Worm (Caenorhabditis elegans) whole organism, L1 larva: ENCODE data around the gene sumv-1.
A peak's percentile ranks its signal among the peaks of the same experiment; 100 is the strongest.

ENCODE experiments used
- C04F5.9 ChIP-seq: sonication (generic microtip); optimal IDR thresholded peaks from 2 replicates; lab custom pipeline; 2016; ENCODE audit warnings: missing genetic modification characterization, missing compliant biosample characterization
- C16A3.4 ChIP-seq: fragments of 150-350 bp; optimal IDR thresholded peaks from 2 replicates; lab custom pipeline; 2014; ENCODE audit warnings: missing biosample characterization, missing genetic modification characterization
- F16B12.6 ChIP-seq: fragments of 150-350 bp; optimal IDR thresholded peaks from 2 replicates; lab custom pipeline; 2014; ENCODE audit warnings: missing biosample characterization, missing genetic modification characterization
- Y116A8C.19 ChIP-seq: sonication (generic microtip); optimal IDR thresholded peaks from 2 replicates; lab custom pipeline; 2016; ENCODE audit warnings: missing compliant biosample characterization, missing genetic modification characterization, borderline replicate concordance
- aha-1 ChIP-seq: fragments of 150-350 bp; optimal IDR thresholded peaks from 2 replicates; lab custom pipeline; 2014; ENCODE audit warnings: missing biosample characterization, missing genetic modification characterization
- blmp-1 ChIP-seq: fragments of 150-350 bp; optimal IDR thresholded peaks from 2 replicates; lab custom pipeline; 2014; ENCODE audit warnings: missing biosample characterization, missing genetic modification characterization
- ceh-63 ChIP-seq: fragments of 200-800 bp; sonication (Bioruptor generic); optimal IDR thresholded peaks from 2 replicates; lab custom pipeline; 2018; ENCODE audit warnings: mild to moderate bottlenecking, missing genetic modification characterization, missing compliant biosample characterization
- ceh-8 ChIP-seq: fragments of 200-800 bp; sonication (Bioruptor generic); optimal IDR thresholded peaks from 2 replicates; lab custom pipeline; 2018; ENCODE audit warnings: mild to moderate bottlenecking, missing genetic modification characterization, moderate library complexity, missing compliant biosample characterization
- ceh-82 ChIP-seq, 3 experiments: fragments of 150-350 bp in 1 of 3; sonication (generic microtip) in 2 of 3; optimal IDR thresholded peaks; 2 replicates each; lab custom pipeline; 2014 to 2017; ENCODE audit warnings: missing biosample characterization in 3 of 3, missing genetic modification characterization in 3 of 3
- ceh-90 ChIP-seq: sonication (generic microtip); optimal IDR thresholded peaks from 2 replicates; lab custom pipeline; 2016; ENCODE audit warnings: missing genetic modification characterization, missing compliant biosample characterization
- ces-1 ChIP-seq: fragments of 150-350 bp; optimal IDR thresholded peaks from 2 replicates; lab custom pipeline; 2014; ENCODE audit warnings: missing biosample characterization, missing genetic modification reagents, missing genetic modification characterization
- dpl-1 ChIP-seq, 3 experiments: fragments of 150-350 bp in 2 of 3; sonication (generic microtip) in 1 of 3; optimal IDR thresholded peaks; 2 replicates each; lab custom pipeline; 2014 to 2017; ENCODE audit warnings: missing biosample characterization in 3 of 3, missing genetic modification characterization in 3 of 3, missing genetic modification reagents in 3 of 3
- efl-1 ChIP-seq, 4 experiments: fragments of 150-350 bp; optimal IDR thresholded peaks in 3 of 4; peaks in 1 of 4; 1 replicate in 1 of 4; 2 replicates in 3 of 4; lab custom pipeline; 2014; ENCODE audit warnings: missing biosample characterization in 2 of 4, missing genetic modification characterization in 2 of 4, missing genetic modification reagents in 2 of 4
- elt-3 ChIP-seq, 6 experiments: fragments of 150-350 bp in 1 of 6; sonication (generic microtip); optimal IDR thresholded peaks; 2 replicates each; lab custom pipeline; 2017 to 2018; ENCODE audit warnings: missing biosample characterization in 6 of 6, missing genetic modification characterization in 6 of 6, inconsistent platforms in 1 of 6
- fkh-4 ChIP-seq: sonication (generic microtip); optimal IDR thresholded peaks from 2 replicates; lab custom pipeline; 2016; ENCODE audit warnings: missing compliant biosample characterization, missing genetic modification characterization, borderline replicate concordance
- fkh-8 ChIP-seq: sonication (generic microtip); optimal IDR thresholded peaks from 2 replicates; lab custom pipeline; 2016; ENCODE audit warnings: mild to moderate bottlenecking, missing genetic modification characterization, missing compliant biosample characterization
- fos-1 ChIP-seq: fragments of 150-350 bp; optimal IDR thresholded peaks from 2 replicates; lab custom pipeline; 2014; ENCODE audit warnings: missing biosample characterization, missing genetic modification characterization
- grh-1 ChIP-seq: fragments of 200-800 bp; sonication (Bioruptor generic); IDR thresholded peaks from 2 replicates; pipeline ENCODE4 v1.3.6; 2022; ENCODE audit warnings: missing genetic modification reagents, missing genetic modification characterization, missing compliant biosample characterization
- isw-1 ChIP-seq: fragments of 200-800 bp; sonication (Bioruptor generic); IDR thresholded peaks from 2 replicates; pipeline ENCODE4 v1.3.6; 2022; ENCODE audit warnings: missing genetic modification characterization, missing compliant biosample characterization
- lin-14 ChIP-seq: fragments of 200-800 bp; sonication (Bioruptor generic); optimal IDR thresholded peaks from 2 replicates; lab custom pipeline; 2018; ENCODE audit warnings: mild to moderate bottlenecking, missing genetic modification characterization, moderate library complexity, missing compliant biosample characterization
- lsy-2 ChIP-seq, 2 experiments: fragments of 150-350 bp; optimal IDR thresholded peaks; 2 replicates each; lab custom pipeline; 2014; ENCODE audit warnings: missing biosample characterization in 2 of 2, missing genetic modification characterization in 2 of 2
- mab-9 ChIP-seq: fragments of 200-800 bp; sonication (Bioruptor generic); IDR thresholded peaks from 2 replicates; pipeline ENCODE4 v1.3.6; 2022; ENCODE audit warnings: missing genetic modification reagents, missing genetic modification characterization, missing compliant biosample characterization
- mdl-1 ChIP-seq, 2 experiments: fragments of 150-350 bp; optimal IDR thresholded peaks; 2 replicates each; lab custom pipeline; 2014 to 2017; ENCODE audit warnings: missing biosample characterization in 2 of 2, missing genetic modification characterization in 2 of 2, inconsistent platforms in 1 of 2
- mef-2 ChIP-seq: fragments of 150-350 bp; optimal IDR thresholded peaks from 2 replicates; lab custom pipeline; 2014; ENCODE audit warnings: missing biosample characterization, missing genetic modification characterization
- mep-1 ChIP-seq: fragments of 150-350 bp; optimal IDR thresholded peaks from 2 replicates; lab custom pipeline; 2014; ENCODE audit warnings: missing biosample characterization, missing genetic modification characterization
- nhr-12 ChIP-seq: sonication (generic microtip); optimal IDR thresholded peaks from 2 replicates; lab custom pipeline; 2017; ENCODE audit warnings: missing biosample characterization, missing genetic modification characterization
- nhr-237 ChIP-seq: fragments of 150-350 bp; optimal IDR thresholded peaks from 2 replicates; lab custom pipeline; 2014; ENCODE audit warnings: missing biosample characterization, missing genetic modification characterization
- nhr-28 ChIP-seq: fragments of 150-350 bp; optimal IDR thresholded peaks from 2 replicates; lab custom pipeline; 2014; ENCODE audit warnings: missing biosample characterization, missing genetic modification characterization
- nhr-71 ChIP-seq: sonication (generic microtip); optimal IDR thresholded peaks from 2 replicates; lab custom pipeline; 2016; ENCODE audit warnings: mild to moderate bottlenecking, missing genetic modification characterization, moderate library complexity, missing compliant biosample characterization
- nhr-76 ChIP-seq: sonication (generic microtip); optimal IDR thresholded peaks from 2 replicates; lab custom pipeline; 2017; ENCODE audit warnings: missing biosample characterization, missing genetic modification characterization
- nhr-77 ChIP-seq: fragments of 150-350 bp; optimal IDR thresholded peaks from 2 replicates; lab custom pipeline; 2014; ENCODE audit warnings: missing biosample characterization, missing genetic modification characterization
- skn-1 ChIP-seq: fragments of 150-350 bp; optimal IDR thresholded peaks from 2 replicates; lab custom pipeline; 2014; ENCODE audit warnings: missing biosample characterization, missing genetic modification characterization
- snpc-4 ChIP-seq: fragments of 150-350 bp; optimal IDR thresholded peaks from 2 replicates; lab custom pipeline; 2014; ENCODE audit warnings: missing biosample characterization, missing genetic modification characterization
- snu-23 ChIP-seq: sonication (generic microtip); optimal IDR thresholded peaks from 2 replicates; lab custom pipeline; 2016; ENCODE audit warnings: missing genetic modification characterization, missing compliant biosample characterization
- sptf-1 ChIP-seq: fragments of 150-350 bp; optimal IDR thresholded peaks from 2 replicates; lab custom pipeline; 2014; ENCODE audit warnings: missing biosample characterization, missing genetic modification characterization
- sup-37 ChIP-seq: fragments of 200-800 bp; sonication (Bioruptor generic); optimal IDR thresholded peaks from 2 replicates; lab custom pipeline; 2018; ENCODE audit warnings: mild to moderate bottlenecking, missing genetic modification characterization, missing compliant biosample characterization
- tbx-2 ChIP-seq: sonication (generic microtip); optimal IDR thresholded peaks from 2 replicates; lab custom pipeline; 2016; ENCODE audit warnings: missing genetic modification characterization, missing compliant biosample characterization
- tlp-1 ChIP-seq: fragments of 150-350 bp; optimal IDR thresholded peaks from 2 replicates; lab custom pipeline; 2014; ENCODE audit warnings: missing biosample characterization, missing genetic modification characterization
- unc-130 ChIP-seq: fragments of 150-350 bp; optimal IDR thresholded peaks from 2 replicates; lab custom pipeline; 2017; ENCODE audit warnings: missing biosample characterization, missing genetic modification characterization, inconsistent platforms
- unc-86 ChIP-seq: sonication (generic microtip); optimal IDR thresholded peaks from 2 replicates; lab custom pipeline; 2016; ENCODE audit warnings: missing genetic modification characterization, missing compliant biosample characterization
- vab-15 ChIP-seq: sonication (generic microtip); optimal IDR thresholded peaks from 2 replicates; lab custom pipeline; 2017; ENCODE audit warnings: missing genotype, mild to moderate bottlenecking, missing genetic modification characterization, missing compliant biosample characterization
- zip-4 ChIP-seq: fragments of 200-800 bp; sonication (Bioruptor generic); optimal IDR thresholded peaks from 2 replicates; lab custom pipeline; 2018; ENCODE audit warnings: mild to moderate bottlenecking, missing genetic modification characterization, moderate library complexity, missing compliant biosample characterization

sumv-1 gene

ce11 chrIII:5224908-5225307 lies 29.1 kb downstream of the sumv-1 start:
- TF ChIP-seq ceh-82 (tag; optimal IDR thresholded peaks at IDR 0.05; lab: Kevin White, UChicago) (peak in 1 of 3 experiments; percentile 27), blmp-1 (tag; lab: Kevin White, UChicago) (peak; percentile 35), skn-1 (tag; lab: Kevin White, UChicago) (peak; percentile 11), unc-86 (tag; lab: Kevin White, UChicago) (no peak), nhr-76 (tag; lab: Kevin White, UChicago) (no peak), fos-1 (tag; lab: Kevin White, UChicago) (peak; percentile 81), snpc-4 (tag; lab: Kevin White, UChicago) (no peak), lin-14 (GFP tag; lab: Kevin White, UChicago) (peak; percentile 37), snu-23 (GFP tag; lab: Kevin White, UChicago) (peak; percentile 6), nhr-28 (no peak), ces-1 (no peak), C04F5.9 (tag; lab: Kevin White, UChicago) (no peak), tbx-2 (no peak), ceh-63 (GFP tag; lab: Kevin White, UChicago) (no peak), vab-15 (no peak), Y116A8C.19 (tag; lab: Kevin White, UChicago) (no peak)

- TF ChIP-seq grh-1 (GFP tag; lab: Robert Waterston, UW) (no peak), unc-130 (no peak), nhr-77 (tag; lab: Kevin White, UChicago) (peak; percentile 12), mab-9 (GFP tag; lab: Robert Waterston, UW) (no peak), lin-14 (GFP tag; lab: Kevin White, UChicago) (peak; percentile 60), F16B12.6 (tag; lab: Kevin White, UChicago) (no peak), C04F5.9 (tag; lab: Kevin White, UChicago) (no peak), elt-3 (tag; optimal IDR thresholded peaks at IDR 0.05; lab: Kevin White, UChicago) (no peak), isw-1 (GFP tag; lab: Robert Waterston, UW) (no peak), mep-1 (tag; lab: Kevin White, UChicago) (peak; percentile 35), tlp-1 (tag; lab: Kevin White, UChicago) (no peak), ceh-8 (GFP tag; lab: Kevin White, UChicago) (no peak), nhr-237 (no peak), lsy-2 (tag; optimal IDR thresholded peaks at IDR 0.05; lab: Kevin White, UChicago) (no peak), fkh-4 (tag; lab: Kevin White, UChicago) (no peak), dpl-1 (GFP tag; optimal IDR thresholded peaks at IDR 0.05; lab: Kevin White, UChicago) (no peak), snu-23 (GFP tag; lab: Kevin White, UChicago) (no peak), mdl-1 (tag; optimal IDR thresholded peaks at IDR 0.05; lab: Kevin White, UChicago) (no peak), ceh-90 (tag; lab: Kevin White, UChicago) (no peak), nhr-28 (no peak), sup-37 (GFP tag; lab: Kevin White, UChicago) (no peak), nhr-12 (tag; lab: Kevin White, UChicago) (no peak), fkh-8 (no peak), efl-1 (optimal IDR thresholded peaks at IDR 0.05; lab: Kevin White, UChicago) (no peak), efl-1 (GFP tag; optimal IDR thresholded peaks at IDR 0.05 in 1 of 2; lab: Kevin White, UChicago) (peak in 1 of 2 experiments; percentile 67), zip-4 (GFP tag; lab: Kevin White, UChicago) (no peak), tbx-2 (no peak), aha-1 (tag; lab: Kevin White, UChicago) (no peak), C16A3.4 (tag; lab: Kevin White, UChicago) (no peak), mef-2 (no peak), sptf-1 (tag; lab: Kevin White, UChicago) (no peak), nhr-71 (tag; lab: Kevin White, UChicago) (peak; percentile 8)
These were observed 31.2 kb downstream of the sumv-1 start for ce11 chrIII:5222777-5223176.
